Worm (Caenorhabditis elegans) whole organism, L4 larva: ENCODE measurements around the gene F54D1.6.

Source experiments
- Y48G9A.11 ChIP-seq: fragments of 200-800 bp; sonication (Bioruptor generic); IDR thresholded peaks from 2 replicates; pipeline ENCODE4 v1.3.6; 2022; ENCODE audit warnings: missing genetic modification reagents, missing genetic modification characterization, missing compliant biosample characterization
- dpl-1 ChIP-seq: fragments of 150-350 bp; optimal IDR thresholded peaks from 2 replicates; lab custom pipeline; 2014; ENCODE audit warnings: missing biosample characterization, missing genetic modification reagents, missing genetic modification characterization
- dve-1 ChIP-seq: sonication (generic microtip); optimal IDR thresholded peaks from 2 replicates; lab custom pipeline; 2017; ENCODE audit warnings: antibody characterized with exemption, mild to moderate bottlenecking, missing genetic modification characterization, missing compliant biosample characterization; ENCODE audit not compliant: insufficient read depth
- mxl-3 ChIP-seq: fragments of 200-800 bp; sonication (Bioruptor generic); optimal IDR thresholded peaks from 2 replicates; lab custom pipeline; 2018; ENCODE audit warnings: mild to moderate bottlenecking, missing genetic modification characterization, missing compliant biosample characterization
- nhr-42 ChIP-seq: fragments of 200-800 bp; sonication (Bioruptor generic); IDR thresholded peaks from 2 replicates; pipeline ENCODE4 v1.3.6; 2022; ENCODE audit warnings: missing genetic modification characterization, missing compliant biosample characterization

- TF ChIP-seq nhr-42 (no peak), dve-1 (tag; lab: Kevin White, UChicago) (no peak), dpl-1 (GFP tag; lab: Kevin White, UChicago) (no peak), mxl-3 (GFP tag; lab: Kevin White, UChicago) (no peak), Y48G9A.11 (GFP tag; lab: Robert Waterston, UW) (no peak)
These were observed 41.7 kb downstream of the F54D1.6 start, which contains the start of gene leo-1 for ce11 chrIV:11329269-11329668.
